Fruit fly (Drosophila melanogaster) whole organism: Measurements from ENCODE around the gene CG34299.

Experiments used
- Dll ChIP-seq: fragments of >200 bp; optimal IDR thresholded peaks from 2 replicates; lab custom pipeline; 2017
- EcR ChIP-seq, 2 experiments: fragments of >200 bp; optimal IDR thresholded peaks; 2 replicates each; lab custom pipeline; 2017; ENCODE audit warnings: missing biosample characterization in 2 of 2, missing genetic modification characterization in 2 of 2, missing genetic modification reagents in 2 of 2
- psq ChIP-seq: fragments of >200 bp; optimal IDR thresholded peaks from 2 replicates; lab custom pipeline; 2017

dm6 chr3R:30284573-30284972 is 35.2 kb downstream of the CG34299 start:
- TF ChIP-seq Dll (no peak), EcR (GFP tag; optimal IDR thresholded peaks at IDR 0.05; lab: Kevin White, UChicago) (no peak), psq (lab: Kevin White, UChicago) (no peak)
